Fruit fly (Drosophila melanogaster) whole organism, embryonic: ENCODE data around the gene Kdm5.
A peak's percentile ranks its signal among the peaks of the same experiment; 100 is the strongest.

Source experiments
- Awh ChIP-seq: fragments of 200-800 bp; sonication (Bioruptor generic); IDR thresholded peaks from 2 replicates; pipeline ENCODE4, ENCODE4 v1.3.6; 2022; ENCODE audit warnings: missing biosample characterization, missing genetic modification characterization
- CG10274 ChIP-seq: fragments of 200-800 bp; sonication (Bioruptor generic); optimal IDR thresholded peaks from 3 replicates; lab custom pipeline; 2017; ENCODE audit warnings: missing biosample characterization, mild to moderate bottlenecking, missing genetic modification characterization
- CG10366 ChIP-seq: fragments of 200-800 bp; sonication (Bioruptor generic); IDR thresholded peaks from 2 replicates; pipeline ENCODE4 v1.3.6; 2022; ENCODE audit warnings: missing biosample characterization, missing genetic modification characterization
- CG12155 ChIP-seq: fragments of 200-800 bp; sonication (Bioruptor generic); optimal IDR thresholded peaks from 3 replicates; lab custom pipeline; 2016; ENCODE audit warnings: missing biosample characterization, missing genetic modification characterization
- CG13424 ChIP-seq: fragments of 200-800 bp; sonication (Bioruptor generic); optimal IDR thresholded peaks from 2 replicates; lab custom pipeline; 2019; ENCODE audit warnings: missing biosample characterization, mild to moderate bottlenecking, missing genetic modification characterization, moderate library complexity
- CG15479 ChIP-seq: fragments of 200-800 bp; sonication (Bioruptor generic); optimal IDR thresholded peaks from 3 replicates; lab custom pipeline; 2019; ENCODE audit warnings: missing biosample characterization, mild to moderate bottlenecking, missing genetic modification characterization, moderate library complexity
- CG17612 ChIP-seq: fragments of 200-800 bp; sonication (Bioruptor generic); IDR thresholded peaks from 2 replicates; pipeline ENCODE4 v1.3.6; 2022; ENCODE audit warnings: missing biosample characterization, missing genetic modification characterization
- CG18619 ChIP-seq: fragments of 200-800 bp; sonication (Bioruptor generic); optimal IDR thresholded peaks from 3 replicates; lab custom pipeline; 2017; ENCODE audit warnings: missing biosample characterization, mild to moderate bottlenecking, missing genetic modification characterization
- CG2129 ChIP-seq: fragments of 200-800 bp; sonication (Bioruptor generic); IDR thresholded peaks from 2 replicates; pipeline ENCODE4 v1.3.6; 2022; ENCODE audit warnings: missing biosample characterization, missing genetic modification characterization; ENCODE audit not compliant: partially characterized antibody
- CG2199 ChIP-seq: fragments of 200-800 bp; sonication (Bioruptor generic); IDR thresholded peaks from 3 replicates; pipeline ENCODE4 v1.3.6; 2022; ENCODE audit warnings: missing biosample characterization, missing genetic modification characterization
- CG3065 ChIP-seq: fragments of 200-800 bp; sonication (Bioruptor generic); optimal IDR thresholded peaks from 2 replicates; lab custom pipeline; 2016; ENCODE audit warnings: missing biosample characterization, missing genetic modification characterization
- CG31388 ChIP-seq: fragments of 200-800 bp; sonication (Bioruptor generic); optimal IDR thresholded peaks from 2 replicates; lab custom pipeline; 2016; ENCODE audit warnings: missing biosample characterization, missing genetic modification characterization
- CG33557 ChIP-seq: fragments of 200-800 bp; sonication (Bioruptor generic); optimal IDR thresholded peaks from 2 replicates; lab custom pipeline; 2019; ENCODE audit warnings: missing biosample characterization, mild to moderate bottlenecking, missing genetic modification characterization, moderate library complexity
- CG5180 ChIP-seq: fragments of 200-800 bp; sonication (Bioruptor generic); optimal IDR thresholded peaks from 3 replicates; lab custom pipeline; 2017; ENCODE audit warnings: missing biosample characterization, missing genetic modification characterization, mild to moderate bottlenecking, moderate library complexity, missing genetic modification reagents
- CG6654 ChIP-seq: fragments of 200-800 bp; sonication (Bioruptor generic); optimal IDR thresholded peaks from 2 replicates; lab custom pipeline; 2017; ENCODE audit warnings: missing biosample characterization, mild to moderate bottlenecking, missing genetic modification characterization
- CG8944 ChIP-seq: fragments of 200-800 bp; sonication (Bioruptor generic); optimal IDR thresholded peaks from 3 replicates; lab custom pipeline; 2016; ENCODE audit warnings: missing biosample characterization, missing genetic modification characterization
- CG9727 ChIP-seq: fragments of 200-800 bp; sonication (Bioruptor generic); optimal IDR thresholded peaks from 3 replicates; lab custom pipeline; 2017; ENCODE audit warnings: missing biosample characterization, mild to moderate bottlenecking, missing genetic modification characterization
- CTCF ChIP-seq: fragments of 200-800 bp; sonication (Bioruptor generic); optimal IDR thresholded peaks from 2 replicates; lab custom pipeline; 2017; ENCODE audit warnings: missing biosample characterization, mild to moderate bottlenecking, missing genetic modification characterization, moderate library complexity
- CrebB ChIP-seq: fragments of 200-800 bp; sonication (Bioruptor generic); optimal IDR thresholded peaks from 3 replicates; lab custom pipeline; 2018; ENCODE audit warnings: missing biosample characterization, mild to moderate bottlenecking, missing genetic modification characterization
- D19B ChIP-seq: fragments of 200-800 bp; sonication (Bioruptor generic); optimal IDR thresholded peaks from 2 replicates; lab custom pipeline; 2017; ENCODE audit warnings: missing biosample characterization, mild to moderate bottlenecking, missing genetic modification characterization
- Dfd ChIP-seq, 2 experiments: fragments of >200 bp; optimal IDR thresholded peaks; 2 replicates each; lab custom pipeline; 2017; ENCODE audit warnings: missing biosample characterization in 2 of 2, missing genetic modification characterization in 2 of 2
- Dll ChIP-seq: fragments of 200-800 bp; sonication (Bioruptor generic); IDR thresholded peaks from 4 replicates; pipeline ENCODE4 v1.3.6; 2022; ENCODE audit warnings: missing biosample characterization, missing genetic modification characterization; ENCODE audit not compliant: partially characterized antibody
- HLH54F ChIP-seq: fragments of 200-800 bp; sonication (Bioruptor generic); optimal IDR thresholded peaks from 3 replicates; lab custom pipeline; 2016; ENCODE audit warnings: missing biosample characterization, missing genetic modification characterization
- MBD-R2 ChIP-seq: fragments of 200-800 bp; sonication (Bioruptor generic); IDR thresholded peaks from 2 replicates; pipeline ENCODE4 v1.3.6; 2022; ENCODE audit warnings: missing biosample characterization, missing genetic modification characterization
- Opbp ChIP-seq: fragments of 200-800 bp; sonication (Bioruptor generic); IDR thresholded peaks from 3 replicates; pipeline ENCODE4 v1.3.6; 2022; ENCODE audit warnings: missing biosample characterization, missing genetic modification characterization; ENCODE audit not compliant: partially characterized antibody
- Optix ChIP-seq: fragments of 200-800 bp; sonication (Bioruptor generic); IDR thresholded peaks from 3 replicates; pipeline ENCODE4 v1.3.6; 2022; ENCODE audit warnings: missing biosample characterization, missing genetic modification characterization
- Sox100B ChIP-seq: fragments of 200-800 bp; sonication (Bioruptor generic); optimal IDR thresholded peaks from 3 replicates; lab custom pipeline; 2018; ENCODE audit warnings: missing biosample characterization, mild to moderate bottlenecking, missing genetic modification characterization
- Vsx1 ChIP-seq: fragments of 200-800 bp; sonication (Bioruptor generic); optimal IDR thresholded peaks from 2 replicates; lab custom pipeline; 2017; ENCODE audit warnings: missing biosample characterization, mild to moderate bottlenecking, missing genetic modification characterization, missing genetic modification reagents
- ab ChIP-seq: fragments of 200-800 bp; sonication (Bioruptor generic); optimal IDR thresholded peaks from 2 replicates; lab custom pipeline; 2016; ENCODE audit warnings: missing biosample characterization, missing genetic modification characterization
- ac ChIP-seq: fragments of 200-800 bp; sonication (Bioruptor generic); optimal IDR thresholded peaks from 3 replicates; lab custom pipeline; 2017; ENCODE audit warnings: missing biosample characterization, mild to moderate bottlenecking, missing genetic modification characterization
- az2 ChIP-seq: fragments of 200-800 bp; sonication (Bioruptor generic); optimal IDR thresholded peaks from 3 replicates; lab custom pipeline; 2016; ENCODE audit warnings: missing biosample characterization, missing genetic modification characterization
- ewg ChIP-seq: fragments of 200-800 bp; sonication (Bioruptor generic); optimal IDR thresholded peaks from 3 replicates; lab custom pipeline; 2017; ENCODE audit warnings: mild to moderate bottlenecking, missing biosample characterization, missing genetic modification reagents, missing genetic modification characterization
- ftz-f1 ChIP-seq: fragments of 200-800 bp; sonication (Bioruptor generic); optimal IDR thresholded peaks from 2 replicates; lab custom pipeline; 2016; ENCODE audit warnings: missing biosample characterization, missing genetic modification characterization
- fu2 ChIP-seq: fragments of 200-800 bp; sonication (Bioruptor generic); optimal IDR thresholded peaks from 2 replicates; lab custom pipeline; 2016; ENCODE audit warnings: missing biosample characterization, missing genetic modification characterization
- gce ChIP-seq: fragments of 200-800 bp; sonication (Bioruptor generic); IDR thresholded peaks from 3 replicates; pipeline ENCODE4 v1.3.6; 2022; ENCODE audit warnings: missing biosample characterization, missing genetic modification characterization
- grau ChIP-seq: fragments of 200-800 bp; optimal IDR thresholded peaks from 3 replicates; lab custom pipeline; 2019; ENCODE audit warnings: missing biosample characterization, mild to moderate bottlenecking, missing genetic modification characterization, moderate library complexity
- grn ChIP-seq: fragments of 200-800 bp; sonication (Bioruptor generic); optimal IDR thresholded peaks from 3 replicates; lab custom pipeline; 2017; ENCODE audit warnings: missing biosample characterization, missing genetic modification characterization
- inv ChIP-seq: fragments of 200-800 bp; sonication (Bioruptor generic); IDR thresholded peaks from 2 replicates; pipeline ENCODE4 v1.3.6; 2022; ENCODE audit warnings: missing biosample characterization, missing genetic modification characterization; ENCODE audit not compliant: partially characterized antibody
- mam ChIP-seq: fragments of 200-800 bp; sonication (Bioruptor generic); optimal IDR thresholded peaks from 3 replicates; lab custom pipeline; 2016; ENCODE audit warnings: missing biosample characterization, missing genetic modification characterization
- nerfin-1 ChIP-seq: fragments of 200-800 bp; sonication (Bioruptor generic); optimal IDR thresholded peaks from 3 replicates; lab custom pipeline; 2019; ENCODE audit warnings: missing biosample characterization, mild to moderate bottlenecking, missing genetic modification characterization, moderate library complexity
- odd ChIP-seq: fragments of 200-800 bp; sonication (Bioruptor generic); optimal IDR thresholded peaks from 2 replicates; lab custom pipeline; 2017; ENCODE audit warnings: missing biosample characterization, mild to moderate bottlenecking, missing genetic modification characterization
- pan ChIP-seq, 4 experiments: fragments of >200 bp in 3 of 4; fragments of 200-800 bp in 1 of 4; sonication (Bioruptor generic) in 1 of 4; optimal IDR thresholded peaks in 3 of 4; IDR thresholded peaks in 1 of 4; 2 replicates each; pipeline versions ENCODE4 v1.3.6 to Lab custom; 2017 to 2022; ENCODE audit warnings: missing biosample characterization in 2 of 4, missing genetic modification characterization in 2 of 4, mixed read lengths in 1 of 4
- pfk ChIP-seq: fragments of 200-800 bp; sonication (Bioruptor generic); optimal IDR thresholded peaks from 2 replicates; lab custom pipeline; 2018; ENCODE audit warnings: missing biosample characterization, mild to moderate bottlenecking, missing genetic modification characterization, moderate library complexity
- sd ChIP-seq: fragments of 200-800 bp; sonication (Bioruptor generic); optimal IDR thresholded peaks from 3 replicates; lab custom pipeline; 2018; ENCODE audit warnings: missing biosample characterization, mild to moderate bottlenecking, missing genetic modification characterization, moderate library complexity
- tll ChIP-seq, 2 experiments: fragments of 200-800 bp in 1 of 2; fragments of >200 bp in 1 of 2; sonication (Bioruptor generic) in 1 of 2; optimal IDR thresholded peaks; 2 replicates each; lab custom pipeline; 2017 to 2019; ENCODE audit warnings: missing biosample characterization in 2 of 2, missing genetic modification characterization in 2 of 2, mild to moderate bottlenecking in 1 of 2, moderate library complexity in 1 of 2
- tna ChIP-seq: fragments of 200-800 bp; sonication (Bioruptor generic); IDR thresholded peaks from 2 replicates; pipeline ENCODE4 v1.3.6; 2022; ENCODE audit warnings: missing biosample characterization, missing genetic modification characterization; ENCODE audit not compliant: partially characterized antibody
- trem ChIP-seq: fragments of 200-800 bp; optimal IDR thresholded peaks from 3 replicates; lab custom pipeline; 2019; ENCODE audit warnings: missing biosample characterization, mild to moderate bottlenecking, missing genetic modification characterization, moderate library complexity
- ttk ChIP-seq: fragments of 200-800 bp; sonication (Bioruptor generic); IDR thresholded peaks from 2 replicates; pipeline ENCODE4 v2.1.2; 2022; ENCODE audit warnings: missing biosample characterization, missing genetic modification characterization
- unc-4 ChIP-seq: fragments of 200-800 bp; sonication (Bioruptor generic); IDR thresholded peaks from 2 replicates; pipeline ENCODE4 v1.3.6; 2022; ENCODE audit warnings: missing biosample characterization, missing genetic modification characterization; ENCODE audit not compliant: partially characterized antibody

Gene Kdm5

DNA sequence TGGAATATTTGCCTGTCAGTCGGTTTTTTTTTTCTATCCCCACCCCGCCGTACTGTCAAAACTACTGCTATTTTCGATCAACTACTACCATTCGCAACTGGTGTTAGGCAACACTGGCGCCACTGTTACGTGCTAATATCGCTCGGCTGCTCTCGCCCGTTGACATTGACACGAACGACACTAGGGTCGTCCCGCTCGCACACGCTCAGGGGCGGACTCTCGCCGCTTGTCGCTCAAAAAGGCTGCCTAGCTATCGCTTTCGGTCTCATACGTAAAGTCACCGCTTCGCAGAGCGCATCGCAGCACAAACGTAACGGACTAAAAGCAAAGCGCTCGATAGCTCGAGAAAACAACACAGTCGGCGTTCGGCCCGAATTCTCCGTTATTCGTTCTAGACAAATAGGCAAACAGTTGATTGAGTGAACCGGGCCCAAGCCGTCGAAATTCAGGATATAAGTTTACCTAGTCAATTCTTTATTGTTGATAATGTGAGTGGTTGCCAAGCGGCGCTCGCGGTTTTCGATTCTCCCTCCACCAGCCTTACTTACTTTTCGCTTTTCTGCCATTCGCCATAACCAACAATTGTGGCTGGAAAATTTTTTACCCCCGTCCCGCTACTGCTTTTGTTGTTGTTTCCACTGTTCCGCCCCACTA, 16.8 kb downstream of the Kdm5 start (continued):
- peak; percentile 20 for TF ChIP-seq CrebB (tag; lab: Kevin White, UChicago)
- TF ChIP-seq CG2129 (GFP tag; lab: Robert Waterston, UW): no peak
- TF ChIP-seq mam (GFP tag; lab: Kevin White, UChicago): no peak
- TF ChIP-seq HLH54F: peak; percentile 10
- no peak for TF ChIP-seq Opbp
- peak; percentile 38 for TF ChIP-seq CG33557 (GFP tag; lab: Kevin White, UChicago)
- TF ChIP-seq tll (GFP tag; optimal IDR thresholded peaks at IDR 0.05; lab: Kevin White, UChicago): peak in 1 of 2 experiments; percentile 16
- TF ChIP-seq unc-4: no peak
- TF ChIP-seq inv: no peak
- TF ChIP-seq CG2199 (GFP tag; lab: Robert Waterston, UW): no peak
- TF ChIP-seq ab (GFP tag; lab: Kevin White, UChicago): no peak
- peak; percentile 34 for TF ChIP-seq pfk (GFP tag; lab: Kevin White, UChicago)
- no peak for TF ChIP-seq CG8944 (GFP tag; lab: Kevin White, UChicago)
- TF ChIP-seq ttk: no peak
- TF ChIP-seq trem (tag; lab: Kevin White, UChicago): peak; percentile 27
- TF ChIP-seq tna (GFP tag; lab: Robert Waterston, UW): no peak
- TF ChIP-seq pan (optimal IDR thresholded peaks at IDR 0.05; lab: Kevin White, UChicago): no peak
- TF ChIP-seq pan (GFP tag; optimal IDR thresholded peaks at IDR 0.05 in 1 of 2, IDR thresholded peaks at IDR 0.05 in 1 of 2): no peak
- peak; percentile 26 for TF ChIP-seq CG18619
- peak; percentile 34 for TF ChIP-seq odd
- TF ChIP-seq ftz-f1 (GFP tag; lab: Kevin White, UChicago): peak; percentile 99
- TF ChIP-seq CG15479 (GFP tag; lab: Kevin White, UChicago): no peak
- TF ChIP-seq Vsx1: no peak
- peak; percentile 36 for TF ChIP-seq grn (GFP tag; lab: Kevin White, UChicago)
- TF ChIP-seq grau (tag; lab: Kevin White, UChicago): peak; percentile 42
- no peak for TF ChIP-seq CG31388 (GFP tag; lab: Kevin White, UChicago)
- TF ChIP-seq az2 (GFP tag; lab: Kevin White, UChicago): no peak
- TF ChIP-seq D19B (GFP tag; lab: Kevin White, UChicago): no peak
- TF ChIP-seq nerfin-1 (tag; lab: Kevin White, UChicago): peak; percentile 44
- TF ChIP-seq CG6654 (GFP tag; lab: Kevin White, UChicago): no peak
- TF ChIP-seq gce: no peak
- TF ChIP-seq Sox100B: peak; percentile 7
- TF ChIP-seq CG9727 (GFP tag; lab: Kevin White, UChicago): peak; percentile 21
- no peak for TF ChIP-seq Awh (GFP tag; lab: Robert Waterston, UW)
- TF ChIP-seq Optix (GFP tag; lab: Robert Waterston, UW): no peak
- TF ChIP-seq CG10366 (GFP tag; lab: Robert Waterston, UW): no peak
- TF ChIP-seq CG3065 (GFP tag; lab: Kevin White, UChicago): no peak
- TF ChIP-seq fu2 (GFP tag; lab: Kevin White, UChicago): peak; percentile 26
- peak; percentile 8 for TF ChIP-seq sd
- TF ChIP-seq MBD-R2 (GFP tag; lab: Robert Waterston, UW): no peak
- no peak for TF ChIP-seq Dll
- peak; percentile 51 for TF ChIP-seq CG12155 (GFP tag; lab: Kevin White, UChicago)
- TF ChIP-seq CTCF: peak; percentile 35
- TF ChIP-seq ac: peak; percentile 29
- no peak for TF ChIP-seq CG10274 (GFP tag; lab: Kevin White, UChicago)
- TF ChIP-seq CG13424 (tag; lab: Kevin White, UChicago): peak; percentile 31
- TF ChIP-seq Dfd (GFP tag; optimal IDR thresholded peaks at IDR 0.05; lab: Kevin White, UChicago): no peak
- TF ChIP-seq CG17612: no peak
- peak; percentile 93 for TF ChIP-seq CG5180 (GFP tag; lab: Kevin White, UChicago)
- peak; percentile 40 for TF ChIP-seq ewg (GFP tag; lab: Kevin White, UChicago)
